Worm (Caenorhabditis elegans) whole organism, early embryonic: ENCODE data around the gene srj-14.

Source experiments
- F13C5.2 ChIP-seq: sonication (generic microtip); optimal IDR thresholded peaks from 2 replicates; lab custom pipeline; 2017; ENCODE audit warnings: mild to moderate bottlenecking, missing genetic modification characterization, inconsistent platforms, missing compliant biosample characterization
- ama-1 ChIP-seq: fragments of 150-350 bp; optimal IDR thresholded peaks from 2 replicates; lab custom pipeline; 2014
- ceh-13 ChIP-seq: fragments of 200-800 bp; sonication (Bioruptor generic); optimal IDR thresholded peaks from 2 replicates; lab custom pipeline; 2018; ENCODE audit warnings: mild to moderate bottlenecking, missing genetic modification characterization, missing compliant biosample characterization
- ceh-36 ChIP-seq: sonication (generic microtip); optimal IDR thresholded peaks from 2 replicates; lab custom pipeline; 2016; ENCODE audit warnings: missing genetic modification characterization, inconsistent platforms, missing compliant biosample characterization
- ets-7 ChIP-seq: sonication (generic microtip); optimal IDR thresholded peaks from 2 replicates; lab custom pipeline; 2016; ENCODE audit warnings: missing genotype, missing genetic modification characterization, missing compliant biosample characterization
- pes-1 ChIP-seq: fragments of 200-800 bp; sonication (Bioruptor generic); IDR thresholded peaks from 2 replicates; pipeline ENCODE4 v1.3.6; 2022; ENCODE audit warnings: missing genetic modification reagents, missing genetic modification characterization, missing compliant biosample characterization
- sea-1 ChIP-seq: fragments of 200-800 bp; sonication (Bioruptor generic); conservative IDR thresholded peaks from 2 replicates; pipeline ENCODE4 v1.3.6; 2022; ENCODE audit warnings: missing genetic modification characterization, missing compliant biosample characterization

DNA sequence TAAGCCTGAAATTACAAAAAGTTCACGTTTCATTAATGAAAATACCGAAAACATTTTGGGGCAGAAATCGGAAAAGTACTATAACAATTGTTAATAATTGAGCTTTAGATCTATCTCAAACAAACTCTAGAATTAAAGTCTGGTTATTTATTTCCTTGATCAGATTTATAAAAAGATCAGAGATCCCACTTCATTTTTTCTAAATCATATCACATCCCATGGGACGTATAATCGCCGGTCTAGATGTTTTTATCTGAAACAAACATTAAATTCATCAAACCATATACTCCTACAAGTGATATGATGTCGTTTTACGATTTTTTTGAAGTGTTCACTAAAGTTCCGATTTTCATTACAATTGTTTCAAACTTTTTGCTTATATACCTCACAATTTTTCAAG is 42.2 kb downstream of the srj-14 start, which contains the start of gene str-41:
- TF ChIP-seq pes-1 (GFP tag; lab: Robert Waterston, UW): no peak
- TF ChIP-seq ceh-36 (tag; lab: Kevin White, UChicago): no peak
- TF ChIP-seq sea-1: no peak
- TF ChIP-seq ets-7: no peak
- no peak for TF ChIP-seq ceh-13 (GFP tag; lab: Kevin White, UChicago)
- TF ChIP-seq ama-1 (lab: Kevin White, UChicago): no peak
- no peak for TF ChIP-seq F13C5.2
